Fruit fly (Drosophila melanogaster) whole organism, embryonic: Measurements from ENCODE around the gene shv.

Source experiments
- Dref ChIP-seq: fragments of 200-800 bp; sonication (Bioruptor generic); IDR thresholded peaks from 2 replicates; pipeline ENCODE4 v1.3.6; 2022; ENCODE audit warnings: missing biosample characterization, missing genetic modification characterization
- H15 ChIP-seq: fragments of 200-800 bp; sonication (Bioruptor generic); IDR thresholded peaks from 3 replicates; pipeline ENCODE4 v1.3.6; 2022; ENCODE audit warnings: missing biosample characterization, missing genetic modification characterization

DNA sequence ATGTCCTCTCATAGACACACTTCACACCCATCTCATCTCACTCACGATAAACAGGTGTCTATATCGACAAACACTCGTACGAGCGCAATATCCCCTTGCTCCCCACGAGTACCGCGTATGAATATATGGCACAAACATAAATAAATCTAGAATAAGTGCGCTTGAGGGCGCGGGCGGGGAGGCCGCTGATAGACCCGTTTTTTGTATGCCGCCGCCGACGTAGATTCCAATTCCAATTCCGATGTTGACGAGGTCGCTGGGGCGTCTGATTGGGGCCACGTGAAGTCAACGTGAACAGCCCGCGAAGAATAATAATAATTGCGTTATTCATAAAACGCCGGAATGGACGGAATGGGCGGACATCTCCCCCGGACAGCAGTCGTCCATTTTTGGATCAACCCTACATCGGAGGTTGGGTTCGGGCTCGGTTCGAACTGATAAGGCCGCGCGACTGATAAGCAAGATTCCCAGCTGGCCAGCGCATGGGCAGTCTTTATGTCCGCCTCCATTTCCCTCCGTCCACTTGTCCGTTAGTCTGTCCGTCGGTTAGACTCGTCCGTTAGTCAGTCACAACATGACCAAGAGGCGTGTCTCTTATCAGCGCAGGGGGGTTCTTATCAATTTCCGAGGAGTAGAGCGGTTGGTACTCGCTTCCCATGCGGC, 31.5 kb downstream of the shv start:
- no peak for TF ChIP-seq H15 (GFP tag; lab: Robert Waterston, UW)
- TF ChIP-seq Dref = no peak
